Worm (Caenorhabditis elegans) whole organism, young adult: ENCODE data around the gene swd-2.2.

Experiments
- T07F8.4 ChIP-seq: sonication (generic microtip); optimal IDR thresholded peaks from 2 replicates; lab custom pipeline; 2016; ENCODE audit warnings: mild to moderate bottlenecking, missing genetic modification characterization, moderate library complexity, missing compliant biosample characterization
- ama-1 ChIP-seq, 3 experiments: fragments of 150-350 bp in 1 of 3; sonication (generic microtip) in 2 of 3; optimal IDR thresholded peaks; 2 replicates each; lab custom pipeline; 2014 to 2018; ENCODE audit warnings: missing biosample characterization in 2 of 3, missing genetic modification characterization in 2 of 3, missing genetic modification reagents in 2 of 3
- bed-2 ChIP-seq: fragments of 200-800 bp; sonication (Bioruptor generic); IDR thresholded peaks from 2 replicates; pipeline ENCODE4 v1.3.6; 2022; ENCODE audit warnings: missing genetic modification reagents, missing genetic modification characterization, missing compliant biosample characterization
- cebp-1 ChIP-seq, 2 experiments: fragments of 200-800 bp in 1 of 2; sonication (Bioruptor generic) in 1 of 2; sonication (generic microtip) in 1 of 2; IDR thresholded peaks in 1 of 2; optimal IDR thresholded peaks in 1 of 2; 2 replicates each; pipeline versions ENCODE4 v1.3.6 to Lab custom; 2017 to 2022; ENCODE audit warnings: missing compliant biosample characterization in 2 of 2, missing genetic modification characterization in 2 of 2, mild to moderate bottlenecking in 1 of 2, missing genetic modification reagents in 1 of 2, moderate library complexity in 1 of 2
- die-1 ChIP-seq: sonication (generic microtip); optimal IDR thresholded peaks from 2 replicates; lab custom pipeline; 2016; ENCODE audit warnings: missing genotype, mild to moderate bottlenecking, missing genetic modification characterization, missing compliant biosample characterization
- egl-18 ChIP-seq: fragments of 200-800 bp; sonication (Bioruptor generic); IDR thresholded peaks from 2 replicates; pipeline ENCODE4 v1.3.6; 2022; ENCODE audit warnings: missing genetic modification reagents, missing genetic modification characterization, missing compliant biosample characterization
- ets-4 ChIP-seq: fragments of 200-800 bp; sonication (Bioruptor generic); optimal IDR thresholded peaks from 2 replicates; lab custom pipeline; 2018; ENCODE audit warnings: mild to moderate bottlenecking, missing genetic modification characterization, missing compliant biosample characterization
- lin-35 ChIP-seq, 3 experiments: fragments of 150-350 bp in 2 of 3; sonication (generic microtip) in 1 of 3; optimal IDR thresholded peaks; 2 replicates each; lab custom pipeline; 2014 to 2018; ENCODE audit warnings: missing biosample characterization in 3 of 3, missing genetic modification characterization in 3 of 3, missing genetic modification reagents in 3 of 3
- madf-6 ChIP-seq: fragments of 200-800 bp; sonication (Bioruptor generic); IDR thresholded peaks from 2 replicates; pipeline ENCODE4 v1.3.6; 2022; ENCODE audit warnings: missing genetic modification reagents, missing genetic modification characterization, missing compliant biosample characterization
- mxl-1 ChIP-seq: sonication (generic microtip); optimal IDR thresholded peaks from 2 replicates; lab custom pipeline; 2016; ENCODE audit warnings: missing genetic modification characterization, missing compliant biosample characterization
- nhr-179 ChIP-seq: sonication (generic microtip); optimal IDR thresholded peaks from 2 replicates; lab custom pipeline; 2016; ENCODE audit warnings: mild to moderate bottlenecking, missing genetic modification characterization, missing compliant biosample characterization
- somi-1 ChIP-seq: fragments of 200-800 bp; sonication (Bioruptor generic); optimal IDR thresholded peaks from 2 replicates; lab custom pipeline; 2018; ENCODE audit warnings: mild to moderate bottlenecking, missing genetic modification characterization, missing compliant biosample characterization
- unc-130 ChIP-seq: sonication (generic microtip); optimal IDR thresholded peaks from 2 replicates; lab custom pipeline; 2016; ENCODE audit warnings: missing genetic modification reagents, missing genetic modification characterization, missing compliant biosample characterization

DNA sequence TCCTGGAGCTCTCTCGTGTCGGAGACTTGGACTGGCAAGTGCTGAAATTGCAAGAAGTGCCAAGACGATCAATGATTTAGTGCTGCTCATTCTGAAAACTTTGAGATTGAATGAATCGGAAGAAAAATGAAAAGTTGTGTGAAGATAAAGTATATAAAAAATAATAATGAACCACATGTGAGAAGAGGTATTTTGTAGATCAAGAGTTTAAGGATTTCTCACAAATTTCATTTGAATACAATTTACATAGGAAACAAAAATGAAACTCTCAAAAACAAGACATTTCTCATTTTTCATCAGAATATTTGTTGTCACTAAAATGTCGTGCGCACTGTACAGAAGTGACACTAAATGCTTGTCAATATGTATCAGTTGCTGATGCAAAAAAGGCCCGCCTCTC, 48.3 kb downstream of the swd-2.2 start, which contains the start of gene T14A8.2:
- TF ChIP-seq unc-130 (no peak), somi-1 (GFP tag; lab: Kevin White, UChicago) (no peak), egl-18 (GFP tag; lab: Robert Waterston, UW) (no peak), ets-4 (GFP tag; lab: Kevin White, UChicago) (no peak), nhr-179 (tag; lab: Kevin White, UChicago) (no peak), lin-35 (GFP tag; optimal IDR thresholded peaks at IDR 0.05; lab: Kevin White, UChicago) (no peak), cebp-1 (GFP tag; IDR thresholded peaks at IDR 0.05; lab: Robert Waterston, UW) (no peak), cebp-1 (tag; optimal IDR thresholded peaks at IDR 0.05; lab: Kevin White, UChicago) (no peak), mxl-1 (tag; lab: Kevin White, UChicago) (no peak), bed-2 (GFP tag; lab: Robert Waterston, UW) (no peak), T07F8.4 (tag; lab: Kevin White, UChicago) (no peak), madf-6 (GFP tag; lab: Robert Waterston, UW) (no peak), ama-1 (optimal IDR thresholded peaks at IDR 0.05; lab: Kevin White, UChicago) (no peak), ama-1 (GFP tag; optimal IDR thresholded peaks at IDR 0.05; lab: Kevin White, UChicago) (no peak), die-1 (no peak)
